Fruit fly (Drosophila melanogaster): Measurements from ENCODE around the gene fws.
A peak's percentile ranks its signal among the peaks of the same experiment; 100 is the strongest.

The fws gene

DNA sequence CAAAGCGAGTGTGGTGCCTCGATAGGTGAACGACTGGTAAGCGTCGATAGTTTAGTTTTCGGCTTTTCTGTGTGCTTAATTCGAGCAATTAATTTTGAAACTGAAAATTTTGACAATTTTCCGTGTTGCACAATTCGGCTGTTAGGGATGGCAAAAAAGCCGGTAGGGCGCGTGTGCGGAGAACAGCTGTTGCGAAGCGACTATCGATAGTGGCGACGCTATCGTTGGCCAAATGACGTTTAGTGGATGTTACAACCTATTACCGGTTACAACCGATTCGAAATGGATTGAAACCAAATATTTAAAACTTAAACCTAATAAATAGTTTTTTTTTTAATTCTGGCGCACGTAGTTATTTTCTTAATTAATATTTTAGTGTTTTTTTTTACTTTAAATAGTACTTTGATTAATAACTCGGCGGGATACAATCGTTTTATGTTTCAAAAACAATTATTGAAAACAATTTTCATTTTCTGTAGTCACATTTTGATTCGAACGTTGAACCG, 20.2 kb upstream of the fws start, which contains the start of the genes mEFTs and Dhc36C (continued):
- no peak for TF ChIP-seq Hand (GFP tag; optimal IDR thresholded peaks at IDR 0.05)
- TF ChIP-seq chm (GFP tag; IDR thresholded peaks at IDR 0.05) = no peak
- no peak for TF ChIP-seq B-H2 (GFP tag; optimal IDR thresholded peaks at IDR 0.05)
- TF ChIP-seq dmrt99B (tag; optimal IDR thresholded peaks at IDR 0.05) = no peak
- TF ChIP-seq TFAM (GFP tag; optimal IDR thresholded peaks at IDR 0.05) = no peak
- TF ChIP-seq pros (GFP tag; optimal IDR thresholded peaks at IDR 0.05) = no peak
- no peak for TF ChIP-seq Lpt (GFP tag; optimal IDR thresholded peaks at IDR 0.05)
- TF ChIP-seq esg (GFP tag; conservative IDR thresholded peaks at IDR 0.05) = no peak
- no peak for TF ChIP-seq CG31388 (GFP tag; optimal IDR thresholded peaks at IDR 0.05)
- TF ChIP-seq gfzf (GFP tag; optimal IDR thresholded peaks at IDR 0.05) = peak; percentile 43
- no peak for TF ChIP-seq schlank (tag; optimal IDR thresholded peaks at IDR 0.05)
- TF ChIP-seq ci (GFP tag; IDR thresholded peaks at IDR 0.05) = no peak; the same call in 2 of the 3 replicates
- TF ChIP-seq Ravus (GFP tag; IDR thresholded peaks at IDR 0.05) = no peak
- TF ChIP-seq CTCF (GFP tag; optimal IDR thresholded peaks at IDR 0.05) = peak; percentile 62
- TF ChIP-seq peb (GFP tag; IDR thresholded peaks at IDR 0.05) = no peak
- TF ChIP-seq row (GFP tag; IDR thresholded peaks at IDR 0.05) = no peak; the same call in 2 of the 3 replicates
- TF ChIP-seq Ada2b (GFP tag; IDR thresholded peaks at IDR 0.05) = no peak
- no peak for TF ChIP-seq CG11093 (GFP tag; IDR thresholded peaks at IDR 0.05)
- TF ChIP-seq bowl (GFP tag; IDR thresholded peaks at IDR 0.05) = no peak
- TF ChIP-seq CG12104 (GFP tag; optimal IDR thresholded peaks at IDR 0.05) = no peak
- TF ChIP-seq knrl (GFP tag; IDR thresholded peaks at IDR 0.05; ENCODE audit: partially characterized antibody) = peak; percentile 87
- TF ChIP-seq zfh1 (GFP tag; IDR thresholded peaks at IDR 0.05) = no peak
- peak; percentile 66 for TF ChIP-seq Ets97D (GFP tag; optimal IDR thresholded peaks at IDR 0.05)
- no peak for TF ChIP-seq B-H1 (GFP tag; IDR thresholded peaks at IDR 0.05)
- no peak for TF ChIP-seq fru (optimal IDR thresholded peaks at IDR 0.05)
- no peak for TF ChIP-seq dimm (GFP tag; IDR thresholded peaks at IDR 0.05)
- no peak for TF ChIP-seq Dek (tag; optimal IDR thresholded peaks at IDR 0.05)
- TF ChIP-seq CG34422 (GFP tag; IDR thresholded peaks at IDR 0.05) = peak; percentile 76; the same call in 1 of the 3 replicates
- TF ChIP-seq grn (GFP tag; optimal IDR thresholded peaks at IDR 0.05) = no peak
- TF ChIP-seq CG6765 (GFP tag; optimal IDR thresholded peaks at IDR 0.05) = no peak
- TF ChIP-seq CG15269 (tag; optimal IDR thresholded peaks at IDR 0.05) = no peak
- no peak for TF ChIP-seq Sry-β (GFP tag; optimal IDR thresholded peaks at IDR 0.05)
- TF ChIP-seq her (GFP tag; optimal IDR thresholded peaks at IDR 0.05) = no peak
- TF ChIP-seq HLHmδ (GFP tag; optimal IDR thresholded peaks at IDR 0.05) = no peak
- no peak for TF ChIP-seq Vsx1 (GFP tag; optimal IDR thresholded peaks at IDR 0.05)
- peak; percentile 38 for TF ChIP-seq Hmr (GFP tag; optimal IDR thresholded peaks at IDR 0.05)
- TF ChIP-seq CG14441 (GFP tag; IDR thresholded peaks at IDR 0.05) = no peak
- no peak for TF ChIP-seq ATbp (GFP tag; optimal IDR thresholded peaks at IDR 0.05)
- TF ChIP-seq zf30C (GFP tag; optimal IDR thresholded peaks at IDR 0.05) = no peak
- TF ChIP-seq CG7963 (GFP tag; IDR thresholded peaks at IDR 0.05; ENCODE audit: partially characterized antibody) = peak; percentile 75
- no peak for TF ChIP-seq CG2712 (tag; optimal IDR thresholded peaks at IDR 0.05)
- no peak for TF ChIP-seq Hmx (GFP tag; optimal IDR thresholded peaks at IDR 0.05)
- TF ChIP-seq psq (GFP tag; optimal IDR thresholded peaks at IDR 0.05) = no peak
- TF ChIP-seq nom (GFP tag; optimal IDR thresholded peaks at IDR 0.05) = no peak
- no peak for TF ChIP-seq CG30431 (GFP tag; optimal IDR thresholded peaks at IDR 0.05)
- no peak for TF ChIP-seq jing (GFP tag; optimal IDR thresholded peaks at IDR 0.05)
- TF ChIP-seq Optix (GFP tag; IDR thresholded peaks at IDR 0.05) = no peak
- no peak for TF ChIP-seq CG18599 (GFP tag; optimal IDR thresholded peaks at IDR 0.05)
- no peak for TF ChIP-seq Deaf1 (tag; optimal IDR thresholded peaks at IDR 0.05)
- no peak for TF ChIP-seq crc (GFP tag; optimal IDR thresholded peaks at IDR 0.05)
- TF ChIP-seq tin (GFP tag; optimal IDR thresholded peaks at IDR 0.05) = no peak
- TF ChIP-seq CG16863 (GFP tag; optimal IDR thresholded peaks at IDR 0.05) = no peak

Data from whole organism, embryonic.